Fruit fly (Drosophila melanogaster) whole organism, embryonic: ENCODE measurements around the gene Cpr65Av.

ENCODE experiments used
- Ada2b ChIP-seq: fragments of 200-800 bp; sonication (Bioruptor generic); IDR thresholded peaks from 2 replicates; pipeline ENCODE4 v1.3.6; 2022; ENCODE audit warnings: missing biosample characterization, missing genetic modification characterization
- CG10267 ChIP-seq: fragments of 200-800 bp; sonication (Bioruptor generic); optimal IDR thresholded peaks from 2 replicates; lab custom pipeline; 2018; ENCODE audit warnings: missing biosample characterization, mild to moderate bottlenecking, missing genetic modification characterization, moderate library complexity
- CG10321 ChIP-seq: fragments of 200-800 bp; sonication (Bioruptor generic); IDR thresholded peaks from 2 replicates; pipeline ENCODE4 v1.3.6; 2022; ENCODE audit warnings: missing biosample characterization, missing genetic modification characterization
- CG11085 ChIP-seq: fragments of 200-800 bp; sonication (Bioruptor generic); IDR thresholded peaks from 2 replicates; pipeline ENCODE4 v1.3.6; 2022; ENCODE audit warnings: missing biosample characterization, missing genetic modification characterization
- CG11456 ChIP-seq: fragments of 200-800 bp; sonication (Bioruptor generic); IDR thresholded peaks from 3 replicates; pipeline ENCODE4 v1.3.6; 2022; ENCODE audit warnings: missing biosample characterization, missing genetic modification characterization
- CG11723 ChIP-seq: fragments of 200-800 bp; sonication (Bioruptor generic); optimal IDR thresholded peaks from 2 replicates; lab custom pipeline; 2017; ENCODE audit warnings: missing biosample characterization, mild to moderate bottlenecking, missing genetic modification characterization
- CG1233 ChIP-seq: fragments of 200-800 bp; sonication (Bioruptor generic); optimal IDR thresholded peaks from 4 replicates; lab custom pipeline; 2018; ENCODE audit warnings: missing biosample characterization, mild to moderate bottlenecking, missing genetic modification characterization
- CG13624 ChIP-seq: fragments of 200-800 bp; sonication (Bioruptor generic); optimal IDR thresholded peaks from 2 replicates; lab custom pipeline; 2016; ENCODE audit warnings: missing biosample characterization, missing genetic modification characterization
- CG17186 ChIP-seq: fragments of 200-800 bp; sonication (Bioruptor generic); optimal IDR thresholded peaks from 3 replicates; lab custom pipeline; 2017; ENCODE audit warnings: missing biosample characterization, missing genetic modification reagents, missing genetic modification characterization
- CG17361 ChIP-seq: fragments of 200-800 bp; sonication (Bioruptor generic); IDR thresholded peaks from 3 replicates; pipeline ENCODE4 v1.3.6; 2022; ENCODE audit warnings: missing biosample characterization, missing genetic modification characterization
- CG1792 ChIP-seq: fragments of 200-800 bp; sonication (Bioruptor generic); optimal IDR thresholded peaks from 2 replicates; lab custom pipeline; 2016; ENCODE audit warnings: missing biosample characterization, missing genetic modification characterization
- CG18011 ChIP-seq: fragments of 200-800 bp; sonication (Bioruptor generic); optimal IDR thresholded peaks from 2 replicates; lab custom pipeline; 2017; ENCODE audit warnings: missing biosample characterization, missing genetic modification characterization, mild to moderate bottlenecking, moderate library complexity, missing genotype
- CG18599 ChIP-seq: fragments of 200-800 bp; sonication (Bioruptor generic); optimal IDR thresholded peaks from 3 replicates; lab custom pipeline; 2017; ENCODE audit warnings: missing biosample characterization, missing genetic modification characterization, mild to moderate bottlenecking, moderate library complexity, missing genetic modification reagents
- CG18764 ChIP-seq: fragments of 200-800 bp; sonication (Bioruptor generic); optimal IDR thresholded peaks from 3 replicates; lab custom pipeline; 2016; ENCODE audit warnings: missing biosample characterization, missing genetic modification characterization
- CG2875 ChIP-seq: fragments of 200-800 bp; sonication (Bioruptor generic); optimal IDR thresholded peaks from 2 replicates; lab custom pipeline; 2017; ENCODE audit warnings: missing biosample characterization, mild to moderate bottlenecking, missing genetic modification characterization, missing genetic modification reagents
- CG31441 ChIP-seq: fragments of 200-800 bp; sonication (Bioruptor generic); IDR thresholded peaks from 2 replicates; pipeline ENCODE4 v1.3.6; 2022; ENCODE audit warnings: missing biosample characterization, missing genetic modification characterization
- CG33213 ChIP-seq: fragments of 200-800 bp; sonication (Bioruptor generic); optimal IDR thresholded peaks from 3 replicates; lab custom pipeline; 2016; ENCODE audit warnings: missing biosample characterization, missing genetic modification characterization
- CG34422 ChIP-seq: fragments of 200-800 bp; sonication (Bioruptor generic); IDR thresholded peaks from 3 replicates; pipeline ENCODE4 v1.3.6; 2022; ENCODE audit warnings: missing biosample characterization, missing genetic modification characterization
- CG4820 ChIP-seq: fragments of 200-800 bp; sonication (Bioruptor generic); optimal IDR thresholded peaks from 3 replicates; lab custom pipeline; 2016; ENCODE audit warnings: missing biosample characterization, missing genetic modification characterization
- CG6254 ChIP-seq: fragments of 200-800 bp; sonication (Bioruptor generic); optimal IDR thresholded peaks from 3 replicates; lab custom pipeline; 2017; ENCODE audit warnings: mild to moderate bottlenecking, missing biosample characterization, missing genetic modification reagents, missing genetic modification characterization
- CG6654 ChIP-seq: fragments of 200-800 bp; sonication (Bioruptor generic); optimal IDR thresholded peaks from 2 replicates; lab custom pipeline; 2017; ENCODE audit warnings: missing biosample characterization, mild to moderate bottlenecking, missing genetic modification characterization
- Camta ChIP-seq: fragments of 200-800 bp; sonication (Bioruptor generic); optimal IDR thresholded peaks from 2 replicates; lab custom pipeline; 2016; ENCODE audit warnings: missing biosample characterization, missing genetic modification characterization
- E2f1 ChIP-seq: fragments of 200-800 bp; sonication (Bioruptor generic); IDR thresholded peaks from 2 replicates; pipeline ENCODE4 v1.3.6; 2022; ENCODE audit warnings: missing biosample characterization, missing genetic modification characterization
- Eip74EF ChIP-seq, 2 experiments: fragments of 200-800 bp in 1 of 2; fragments of >200 bp in 1 of 2; sonication (Bioruptor generic) in 1 of 2; optimal IDR thresholded peaks; 2 replicates each; lab custom pipeline; 2017 to 2019; ENCODE audit warnings: missing biosample characterization in 2 of 2, missing genetic modification characterization in 2 of 2, mild to moderate bottlenecking in 1 of 2, moderate library complexity in 1 of 2
- Fer1 ChIP-seq: fragments of 200-800 bp; sonication (Bioruptor generic); optimal IDR thresholded peaks from 2 replicates; lab custom pipeline; 2017; ENCODE audit warnings: missing biosample characterization, mild to moderate bottlenecking, missing genetic modification characterization
- Hmr ChIP-seq: fragments of 200-800 bp; sonication (Bioruptor generic); optimal IDR thresholded peaks from 3 replicates; lab custom pipeline; 2017; ENCODE audit warnings: mild to moderate bottlenecking, missing biosample characterization, missing genetic modification reagents, missing genetic modification characterization
- Jarid2 ChIP-seq: fragments of 200-800 bp; sonication (Bioruptor generic); optimal IDR thresholded peaks from 3 replicates; lab custom pipeline; 2017; ENCODE audit warnings: mild to moderate bottlenecking, missing biosample characterization, missing genetic modification reagents, missing genetic modification characterization
- Six4 ChIP-seq: fragments of 200-800 bp; sonication (Bioruptor generic); optimal IDR thresholded peaks from 2 replicates; lab custom pipeline; 2016; ENCODE audit warnings: missing biosample characterization, missing genetic modification characterization
- Sox100B ChIP-seq: fragments of 200-800 bp; sonication (Bioruptor generic); optimal IDR thresholded peaks from 3 replicates; lab custom pipeline; 2018; ENCODE audit warnings: missing biosample characterization, mild to moderate bottlenecking, missing genetic modification characterization
- ap ChIP-seq: fragments of 200-800 bp; sonication (Bioruptor generic); IDR thresholded peaks from 2 replicates; pipeline ENCODE4 v1.3.6; 2022; ENCODE audit warnings: missing biosample characterization, missing genetic modification characterization
- cato ChIP-seq: fragments of 200-800 bp; sonication (Bioruptor generic); optimal IDR thresholded peaks from 2 replicates; lab custom pipeline; 2016; ENCODE audit warnings: missing biosample characterization, missing genetic modification characterization, borderline replicate concordance
- en ChIP-seq: fragments of 200-800 bp; sonication (Bioruptor generic); optimal IDR thresholded peaks from 2 replicates; lab custom pipeline; 2016; ENCODE audit warnings: missing biosample characterization, missing genetic modification characterization
- esg ChIP-seq: fragments of 200-800 bp; sonication (Bioruptor generic); conservative IDR thresholded peaks from 2 replicates; pipeline ENCODE4 v1.3.6; 2022; ENCODE audit warnings: missing biosample characterization, missing genetic modification characterization
- eve ChIP-seq, 2 experiments: fragments of >200 bp; optimal IDR thresholded peaks; 2 replicates each; lab custom pipeline; 2017; ENCODE audit warnings: missing biosample characterization in 2 of 2, missing genetic modification characterization in 2 of 2
- exex ChIP-seq: fragments of 200-800 bp; sonication (Bioruptor generic); optimal IDR thresholded peaks from 4 replicates; lab custom pipeline; 2018; ENCODE audit warnings: missing biosample characterization, mild to moderate bottlenecking, missing genetic modification characterization, moderate library complexity
- kah ChIP-seq: fragments of 200-800 bp; sonication (Bioruptor generic); optimal IDR thresholded peaks from 2 replicates; lab custom pipeline; 2018; ENCODE audit warnings: missing biosample characterization, mild to moderate bottlenecking, missing genetic modification characterization
- ken ChIP-seq: fragments of 200-800 bp; sonication (Bioruptor generic); IDR thresholded peaks from 3 replicates; pipeline ENCODE4 v1.3.6; 2022; ENCODE audit warnings: missing biosample characterization, missing genetic modification characterization
- luna ChIP-seq: fragments of 200-800 bp; sonication (Bioruptor generic); optimal IDR thresholded peaks from 2 replicates; lab custom pipeline; 2016; ENCODE audit warnings: missing biosample characterization, missing genetic modification characterization
- maf-S ChIP-seq: fragments of 200-800 bp; sonication (Bioruptor generic); optimal IDR thresholded peaks from 2 replicates; lab custom pipeline; 2016; ENCODE audit warnings: missing biosample characterization, missing genetic modification characterization
- sc ChIP-seq, 3 experiments: fragments of >200 bp in 2 of 3; fragments of 200-800 bp in 1 of 3; sonication (Bioruptor generic) in 1 of 3; optimal IDR thresholded peaks; 2 replicates in 2 of 3; 3 replicates in 1 of 3; lab custom pipeline; 2017; ENCODE audit warnings: mild to moderate bottlenecking in 1 of 3, missing biosample characterization in 1 of 3, missing genetic modification characterization in 1 of 3, missing genetic modification reagents in 1 of 3
- sd ChIP-seq: fragments of 200-800 bp; sonication (Bioruptor generic); optimal IDR thresholded peaks from 3 replicates; lab custom pipeline; 2018; ENCODE audit warnings: missing biosample characterization, mild to moderate bottlenecking, missing genetic modification characterization, moderate library complexity
- wek ChIP-seq: fragments of 200-800 bp; sonication (Bioruptor generic); optimal IDR thresholded peaks from 3 replicates; lab custom pipeline; 2018; ENCODE audit warnings: missing biosample characterization, mild to moderate bottlenecking, missing genetic modification characterization, moderate library complexity
- zfh2 ChIP-seq: fragments of 200-800 bp; sonication (Bioruptor generic); optimal IDR thresholded peaks from 2 replicates; lab custom pipeline; 2016; ENCODE audit warnings: missing biosample characterization, missing genetic modification characterization

Cpr65Av gene

DNA sequence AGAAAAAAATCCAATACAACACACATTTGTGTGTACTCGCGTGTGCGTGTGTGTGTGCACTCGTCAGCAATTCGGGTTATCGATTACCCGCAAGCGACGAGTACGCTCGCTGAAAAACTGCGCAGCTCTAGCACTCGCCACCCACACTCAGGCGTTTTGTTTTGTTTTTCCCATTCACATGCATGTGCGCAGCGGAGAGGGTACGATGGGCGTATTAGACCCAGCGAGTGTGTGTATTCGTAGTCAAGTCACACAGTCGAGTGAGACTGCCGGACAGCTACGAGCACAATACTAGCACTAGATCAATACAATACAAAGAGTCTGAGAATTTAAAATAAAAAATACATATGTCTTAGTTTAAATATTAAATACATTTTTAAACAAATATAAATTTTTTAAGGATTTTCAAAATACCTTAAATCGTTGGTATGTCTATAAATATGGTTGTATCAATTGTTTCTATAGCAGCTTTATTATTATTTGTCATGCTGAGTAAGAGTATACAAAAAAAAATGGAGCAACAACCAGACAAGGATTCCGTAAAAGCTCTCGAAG lies 45.2 kb upstream of the Cpr65Av start, which contains the start of the genes D19B and CG43293 (continued):
- peak; percentile 82 for TF ChIP-seq CG18011 (GFP tag; lab: Kevin White, UChicago)
- peak; percentile 63 for TF ChIP-seq kah (GFP tag; lab: Kevin White, UChicago)
- peak; percentile 52 for TF ChIP-seq wek (GFP tag; lab: Kevin White, UChicago)
- peak; percentile 87 for TF ChIP-seq Fer1 (GFP tag; lab: Kevin White, UChicago)
- TF ChIP-seq CG11456 (GFP tag; lab: Robert Waterston, UW), result peak; percentile 98
- peak; percentile 83 for TF ChIP-seq Camta (GFP tag; lab: Kevin White, UChicago)
- peak; percentile 77 for TF ChIP-seq CG6254 (GFP tag; lab: Kevin White, UChicago)
- TF ChIP-seq E2f1 (GFP tag; lab: Robert Waterston, UW), result peak; percentile 91
- peak; percentile 88 for TF ChIP-seq CG11085 (GFP tag; lab: Robert Waterston, UW)
- TF ChIP-seq zfh2 (GFP tag; lab: Kevin White, UChicago), result peak; percentile 86
- TF ChIP-seq CG11723 (GFP tag; lab: Kevin White, UChicago), result peak; percentile 82
- peak; percentile 33 for TF ChIP-seq en (GFP tag; lab: Kevin White, UChicago)
- TF ChIP-seq exex, result no peak
- TF ChIP-seq CG17361, result peak; percentile 91
- peak; percentile 69 for TF ChIP-seq CG4820
- TF ChIP-seq sc (optimal IDR thresholded peaks at IDR 0.05; lab: Kevin White, UChicago), result no peak
- peak; percentile 65 for TF ChIP-seq sc (GFP tag; optimal IDR thresholded peaks at IDR 0.05; lab: Kevin White, UChicago)
- peak; percentile 69 for TF ChIP-seq ap (GFP tag; lab: Robert Waterston, UW)
- peak; percentile 82 for TF ChIP-seq CG10267 (tag; lab: Kevin White, UChicago)
- TF ChIP-seq Hmr (GFP tag; lab: Kevin White, UChicago), result peak; percentile 90
- no peak for TF ChIP-seq eve (GFP tag; optimal IDR thresholded peaks at IDR 0.05; lab: Kevin White, UChicago)
- TF ChIP-seq CG13624 (GFP tag; lab: Kevin White, UChicago), result peak; percentile 90
- peak; percentile 72 for TF ChIP-seq CG2875 (GFP tag; lab: Kevin White, UChicago)
- peak; percentile 85 for TF ChIP-seq Sox100B (GFP tag; lab: Kevin White, UChicago)
- TF ChIP-seq esg (GFP tag; lab: Robert Waterston, UW), result peak; percentile 84
- TF ChIP-seq Ada2b (GFP tag; lab: Robert Waterston, UW), result peak; percentile 90
- no peak for TF ChIP-seq Eip74EF (GFP tag; optimal IDR thresholded peaks at IDR 0.05; lab: Kevin White, UChicago)
- peak; percentile 75 for TF ChIP-seq sd (tag; lab: Kevin White, UChicago)
- TF ChIP-seq CG18764 (GFP tag; lab: Kevin White, UChicago), result peak; percentile 85
- TF ChIP-seq Six4 (GFP tag; lab: Kevin White, UChicago), result peak; percentile 90
- peak; percentile 90 for TF ChIP-seq CG1233 (GFP tag; lab: Kevin White, UChicago)
- peak; percentile 65 for TF ChIP-seq CG10321 (GFP tag; lab: Robert Waterston, UW)
- TF ChIP-seq Jarid2 (GFP tag; lab: Kevin White, UChicago), result peak; percentile 70
- peak; percentile 11 for TF ChIP-seq luna (GFP tag; lab: Kevin White, UChicago)
- TF ChIP-seq CG17186 (GFP tag; lab: Kevin White, UChicago), result peak; percentile 58
- peak; percentile 37 for TF ChIP-seq CG6654 (GFP tag; lab: Kevin White, UChicago)
- peak; percentile 78 for TF ChIP-seq maf-S
- peak; percentile 79 for TF ChIP-seq CG1792 (GFP tag; lab: Kevin White, UChicago)
- TF ChIP-seq CG18599 (GFP tag; lab: Kevin White, UChicago), result peak; percentile 90
- peak; percentile 80 for TF ChIP-seq cato
- TF ChIP-seq CG31441, result peak; percentile 79
- TF ChIP-seq CG33213 (GFP tag; lab: Kevin White, UChicago), result peak; percentile 81
- TF ChIP-seq ken (GFP tag; lab: Robert Waterston, UW), result peak; percentile 90
- TF ChIP-seq CG34422 (GFP tag; lab: Robert Waterston, UW), result peak; percentile 94
